Fruit fly (Drosophila melanogaster): ENCODE results near the gene lectin-22C.

- TF ChIP-seq lola (GFP tag; optimal IDR thresholded peaks at IDR 0.05) (no peak), sv (GFP tag; optimal IDR thresholded peaks at IDR 0.05) (no peak), OdsH (GFP tag; optimal IDR thresholded peaks at IDR 0.05) (no peak), Hr83 (GFP tag; optimal IDR thresholded peaks at IDR 0.05; ENCODE audit: poor library complexity, severe bottlenecking) (no peak), dsf (GFP tag; optimal IDR thresholded peaks at IDR 0.05; ENCODE audit: borderline replicate concordance) (no peak), Hnf4 (GFP tag; optimal IDR thresholded peaks at IDR 0.05) (no peak), Jra (GFP tag; optimal IDR thresholded peaks at IDR 0.05) (no peak), foxo (GFP tag; optimal IDR thresholded peaks at IDR 0.05) (no peak), Hr78 (GFP tag; optimal IDR thresholded peaks at IDR 0.05) (no peak), rgr (GFP tag; optimal IDR thresholded peaks at IDR 0.05) (no peak), sage (GFP tag; optimal IDR thresholded peaks at IDR 0.05) (no peak), Vsx2 (GFP tag; optimal IDR thresholded peaks at IDR 0.05; ENCODE audit: partially characterized antibody) (no peak), fru (GFP tag; optimal IDR thresholded peaks at IDR 0.05) (no peak)
These were observed 7.8 kb upstream of the lectin-22C start for dm6 chr2L:2044826-2045225.

Data from whole organism, wandering third instar larva.